Worm (Caenorhabditis elegans) whole organism, young adult: ENCODE data around the gene pqn-83.

ENCODE experiments used
- B0261.1 ChIP-seq: sonication (generic microtip); optimal IDR thresholded peaks from 2 replicates; lab custom pipeline; 2016; ENCODE audit warnings: mild to moderate bottlenecking, missing genetic modification characterization, moderate library complexity, missing compliant biosample characterization
- B0336.3 ChIP-seq: fragments of 200-800 bp; sonication (Bioruptor generic); IDR thresholded peaks from 2 replicates; pipeline ENCODE4 v1.3.6; 2022; ENCODE audit warnings: missing genetic modification characterization, missing compliant biosample characterization
- F10E7.11 ChIP-seq: sonication (generic microtip); optimal IDR thresholded peaks from 2 replicates; lab custom pipeline; 2017; ENCODE audit warnings: mild to moderate bottlenecking, missing genetic modification characterization, moderate library complexity, missing compliant biosample characterization
- F23B12.7 ChIP-seq: sonication (generic microtip); optimal IDR thresholded peaks from 2 replicates; lab custom pipeline; 2017; ENCODE audit warnings: missing genetic modification characterization, mild to moderate bottlenecking, missing compliant biosample characterization, antibody characterized with exemption, moderate library complexity; ENCODE audit not compliant: insufficient read depth
- F33H1.4 ChIP-seq: fragments of 200-800 bp; sonication (Bioruptor generic); IDR thresholded peaks from 2 replicates; pipeline ENCODE4 v1.3.6; 2022; ENCODE audit warnings: missing genetic modification reagents, missing genetic modification characterization, missing compliant biosample characterization
- F49E8.2 ChIP-seq: sonication (generic microtip); optimal IDR thresholded peaks from 3 replicates; lab custom pipeline; 2017; ENCODE audit warnings: missing genetic modification characterization, mild to moderate bottlenecking, missing compliant biosample characterization, antibody characterized with exemption, moderate library complexity; ENCODE audit not compliant: insufficient read depth
- F52B5.7 ChIP-seq: sonication (generic microtip); optimal IDR thresholded peaks from 2 replicates; lab custom pipeline; 2016; ENCODE audit warnings: mild to moderate bottlenecking, missing genetic modification characterization, missing compliant biosample characterization
- F57A8.1 ChIP-seq: fragments of 200-800 bp; sonication (Bioruptor generic); optimal IDR thresholded peaks from 2 replicates; lab custom pipeline; 2018; ENCODE audit warnings: mild to moderate bottlenecking, missing genetic modification characterization, moderate library complexity, missing compliant biosample characterization
- K11D2.4 ChIP-seq: fragments of 200-800 bp; sonication (Bioruptor generic); IDR thresholded peaks from 2 replicates; pipeline ENCODE4 v1.3.6; 2022; ENCODE audit warnings: missing genetic modification reagents, missing genetic modification characterization, missing compliant biosample characterization
- T26A5.8 ChIP-seq: sonication (generic microtip); optimal IDR thresholded peaks from 2 replicates; lab custom pipeline; 2016; ENCODE audit warnings: missing genetic modification characterization, missing compliant biosample characterization
- Y95B8A.8 ChIP-seq: fragments of 200-800 bp; sonication (Bioruptor generic); IDR thresholded peaks from 2 replicates; pipeline ENCODE4 v1.3.6; 2022; ENCODE audit warnings: missing genetic modification reagents, missing genetic modification characterization, missing compliant biosample characterization
- aptf-2 ChIP-seq: fragments of 200-800 bp; sonication (Bioruptor generic); conservative IDR thresholded peaks from 2 replicates; pipeline ENCODE4 v1.3.6; 2022; ENCODE audit warnings: missing genetic modification reagents, missing genetic modification characterization, missing compliant biosample characterization
- aptf-3 ChIP-seq: fragments of 200-800 bp; sonication (Bioruptor generic); IDR thresholded peaks from 2 replicates; pipeline ENCODE4 v1.3.6; 2022; ENCODE audit warnings: missing genetic modification characterization, missing compliant biosample characterization
- athp-1 ChIP-seq: sonication (generic microtip); optimal IDR thresholded peaks from 2 replicates; lab custom pipeline; 2017; ENCODE audit warnings: mild to moderate bottlenecking, missing genetic modification characterization, missing compliant biosample characterization
- attf-5 ChIP-seq: fragments of 200-800 bp; sonication (Bioruptor generic); optimal IDR thresholded peaks from 2 replicates; lab custom pipeline; 2018; ENCODE audit warnings: mild to moderate bottlenecking, missing genetic modification characterization, missing compliant biosample characterization
- cebp-2 ChIP-seq: fragments of 200-800 bp; sonication (Bioruptor generic); IDR thresholded peaks from 2 replicates; pipeline ENCODE4 v1.3.6; 2022; ENCODE audit warnings: missing genetic modification characterization, missing compliant biosample characterization
- ceh-100 ChIP-seq: fragments of 200-800 bp; sonication (Bioruptor generic); IDR thresholded peaks from 2 replicates; pipeline ENCODE4 v1.3.6; 2022; ENCODE audit warnings: missing genetic modification reagents, missing genetic modification characterization, missing compliant biosample characterization
- ceh-40 ChIP-seq: fragments of 200-800 bp; sonication (Bioruptor generic); IDR thresholded peaks from 2 replicates; pipeline ENCODE4 v1.3.6; 2022; ENCODE audit warnings: missing genetic modification characterization, missing compliant biosample characterization
- dpl-1 ChIP-seq: fragments of 150-350 bp; optimal IDR thresholded peaks from 2 replicates; lab custom pipeline; 2014; ENCODE audit warnings: missing biosample characterization, missing genetic modification reagents, missing genetic modification characterization
- egl-44 ChIP-seq: fragments of 200-800 bp; sonication (Bioruptor generic); IDR thresholded peaks from 2 replicates; pipeline ENCODE4 v1.3.6; 2022; ENCODE audit warnings: missing genetic modification reagents, missing genetic modification characterization, missing compliant biosample characterization
- egrh-3 ChIP-seq: fragments of 200-800 bp; sonication (Bioruptor generic); IDR thresholded peaks from 2 replicates; pipeline ENCODE4 v1.3.6; 2022; ENCODE audit warnings: missing genetic modification reagents, missing genetic modification characterization, missing compliant biosample characterization
- hmg-1.2 ChIP-seq: fragments of 200-800 bp; sonication (Bioruptor generic); IDR thresholded peaks from 2 replicates; pipeline ENCODE4 v1.3.6; 2022; ENCODE audit warnings: missing genetic modification reagents, missing genetic modification characterization, missing compliant biosample characterization
- lin-26 ChIP-seq: fragments of 200-800 bp; sonication (Bioruptor generic); IDR thresholded peaks from 2 replicates; pipeline ENCODE4 v1.3.6; 2022; ENCODE audit warnings: missing genetic modification reagents, missing genetic modification characterization, missing compliant biosample characterization
- lin-35 ChIP-seq, 3 experiments: fragments of 150-350 bp in 2 of 3; sonication (generic microtip) in 1 of 3; optimal IDR thresholded peaks; 2 replicates each; lab custom pipeline; 2014 to 2018; ENCODE audit warnings: missing biosample characterization in 3 of 3, missing genetic modification characterization in 3 of 3, missing genetic modification reagents in 3 of 3
- lin-40 ChIP-seq: sonication (generic microtip); optimal IDR thresholded peaks from 2 replicates; lab custom pipeline; 2016; ENCODE audit warnings: missing genetic modification characterization, mild to moderate bottlenecking, missing compliant biosample characterization, missing genotype, missing genetic modification reagents
- lir-1 ChIP-seq: fragments of 200-800 bp; sonication (Bioruptor generic); conservative IDR thresholded peaks from 2 replicates; pipeline ENCODE4 v1.3.6; 2022; ENCODE audit warnings: missing genetic modification reagents, missing genetic modification characterization, missing compliant biosample characterization
- lsl-1 ChIP-seq: fragments of 200-800 bp; sonication (Bioruptor generic); optimal IDR thresholded peaks from 2 replicates; lab custom pipeline; 2018; ENCODE audit warnings: mild to moderate bottlenecking, missing genetic modification characterization, moderate library complexity, missing compliant biosample characterization
- lsy-27 ChIP-seq: sonication (generic microtip); optimal IDR thresholded peaks from 2 replicates; lab custom pipeline; 2017; ENCODE audit warnings: missing genetic modification characterization, mild to moderate bottlenecking, missing compliant biosample characterization, antibody characterized with exemption, missing genotype, borderline replicate concordance; ENCODE audit not compliant: insufficient read depth
- nfya-2 ChIP-seq: fragments of 200-800 bp; sonication (Bioruptor generic); IDR thresholded peaks from 2 replicates; pipeline ENCODE4 v1.3.6; 2022; ENCODE audit warnings: missing genetic modification reagents, missing genetic modification characterization, missing compliant biosample characterization
- nhr-27 ChIP-seq: fragments of 200-800 bp; sonication (Bioruptor generic); optimal IDR thresholded peaks from 2 replicates; lab custom pipeline; 2018; ENCODE audit warnings: mild to moderate bottlenecking, missing genetic modification characterization, moderate library complexity, missing compliant biosample characterization
- pbrm-1 ChIP-seq: fragments of 200-800 bp; sonication (Bioruptor generic); IDR thresholded peaks from 2 replicates; pipeline ENCODE4 v1.3.6; 2022; ENCODE audit warnings: missing genetic modification reagents, missing genetic modification characterization, missing compliant biosample characterization
- pha-4 ChIP-seq: fragments of 150-350 bp; sonication (generic microtip); optimal IDR thresholded peaks from 2 replicates; lab custom pipeline; 2014; ENCODE audit warnings: missing biosample characterization, missing genetic modification reagents, missing genetic modification characterization
- rec-8 ChIP-seq, 2 experiments: sonication (generic microtip); optimal IDR thresholded peaks; 2 replicates each; lab custom pipeline; 2016; ENCODE audit warnings: mild to moderate bottlenecking in 2 of 2, missing genetic modification characterization in 2 of 2, missing genetic modification reagents in 2 of 2, missing genotype in 2 of 2, missing biosample characterization in 1 of 2, missing compliant biosample characterization in 1 of 2, moderate library complexity in 1 of 2
- rpc-1 ChIP-seq, 2 experiments: fragments of 150-350 bp in 1 of 2; sonication (generic microtip) in 1 of 2; optimal IDR thresholded peaks; 2 replicates each; lab custom pipeline; 2014 to 2018; ENCODE audit warnings: missing biosample characterization in 1 of 2, missing genetic modification characterization in 1 of 2, missing genetic modification reagents in 1 of 2, missing genotype in 1 of 2
- snpc-1.3 ChIP-seq: sonication (generic microtip); optimal IDR thresholded peaks from 2 replicates; lab custom pipeline; 2017; ENCODE audit warnings: missing genetic modification characterization, mild to moderate bottlenecking, missing compliant biosample characterization, antibody characterized with exemption, moderate library complexity, missing genotype, missing genetic modification reagents; ENCODE audit not compliant: insufficient read depth
- tbx-9 ChIP-seq: sonication (generic microtip); optimal IDR thresholded peaks from 2 replicates; lab custom pipeline; 2016; ENCODE audit warnings: borderline replicate concordance, missing genetic modification characterization, inconsistent platforms, missing compliant biosample characterization
- tlf-1 ChIP-seq: fragments of 200-800 bp; sonication (Bioruptor generic); optimal IDR thresholded peaks from 2 replicates; lab custom pipeline; 2018; ENCODE audit warnings: mild to moderate bottlenecking, missing genetic modification characterization, missing compliant biosample characterization
- zfh-2 ChIP-seq: fragments of 200-800 bp; sonication (Bioruptor generic); conservative IDR thresholded peaks from 2 replicates; pipeline ENCODE4 v1.3.6; 2022; ENCODE audit warnings: missing genetic modification reagents, missing genetic modification characterization, missing compliant biosample characterization
- zim-3 ChIP-seq: sonication (generic microtip); optimal IDR thresholded peaks from 2 replicates; lab custom pipeline; 2017; ENCODE audit warnings: mild to moderate bottlenecking, missing genetic modification characterization, moderate library complexity, missing compliant biosample characterization
- ztf-22 ChIP-seq: fragments of 200-800 bp; sonication (Bioruptor generic); optimal IDR thresholded peaks from 2 replicates; lab custom pipeline; 2018; ENCODE audit warnings: mild to moderate bottlenecking, missing genetic modification characterization, moderate library complexity, missing compliant biosample characterization
- ztf-26 ChIP-seq: sonication (generic microtip); optimal IDR thresholded peaks from 2 replicates; lab custom pipeline; 2017; ENCODE audit warnings: missing genetic modification characterization, missing compliant biosample characterization
- ztf-28 ChIP-seq: fragments of 200-800 bp; sonication (Bioruptor generic); IDR thresholded peaks from 2 replicates; pipeline ENCODE4 v1.3.6; 2022; ENCODE audit warnings: missing genetic modification reagents, missing genetic modification characterization, missing compliant biosample characterization

Gene pqn-83

ce11 chrIII:13071432-13072259 lies 27.6 kb downstream of the pqn-83 start:
- 0 out of 2 replicates have a peak, but pooled peaks have one; percentile 11 for TF ChIP-seq B0336.3 (GFP tag; lab: Robert Waterston, UW)
- no peak for TF ChIP-seq ztf-28 (GFP tag; lab: Robert Waterston, UW)
- 0 out of 2 replicates have a peak, but pooled peaks have one; percentile 15 for TF ChIP-seq pbrm-1
- 0 out of 2 replicates have a peak, but pooled peaks have one; percentile 13 for TF ChIP-seq lir-1
- TF ChIP-seq lin-40 (tag; lab: Kevin White, UChicago) = peak; percentile 43
- 0 out of 2 replicates have a peak, but pooled peaks have one; percentile 23 for TF ChIP-seq lin-26 (GFP tag; lab: Robert Waterston, UW)
- no peak for TF ChIP-seq tlf-1 (GFP tag; lab: Kevin White, UChicago)
- TF ChIP-seq zfh-2 (GFP tag; lab: Robert Waterston, UW) = peak; percentile 79
- peak in 1 of 3 experiments; percentile 11 for TF ChIP-seq lin-35 (GFP tag; optimal IDR thresholded peaks at IDR 0.05; lab: Kevin White, UChicago)
- no peak for TF ChIP-seq attf-5 (GFP tag; lab: Kevin White, UChicago)
- no peak for TF ChIP-seq lsy-27
- peak; percentile 87 for TF ChIP-seq hmg-1.2 (GFP tag; lab: Robert Waterston, UW)
- 0 out of 2 replicates have a peak, but pooled peaks have one; percentile 19 for TF ChIP-seq Y95B8A.8 (GFP tag; lab: Robert Waterston, UW)

- TF ChIP-seq hmg-1.2 (GFP tag; lab: Robert Waterston, UW) (peak; percentile 81), rec-8 (tag; optimal IDR thresholded peaks at IDR 0.05; lab: Kevin White, UChicago) (no peak), F57A8.1 (GFP tag; lab: Kevin White, UChicago) (no peak), F10E7.11 (peak; percentile 10), aptf-3 (no peak), rpc-1 (optimal IDR thresholded peaks at IDR 0.05; lab: Kevin White, UChicago) (peak; percentile 2), rpc-1 (tag; optimal IDR thresholded peaks at IDR 0.05; lab: Kevin White, UChicago) (no peak), lsl-1 (peak; percentile 11), dpl-1 (GFP tag; lab: Kevin White, UChicago) (no peak), athp-1 (peak; percentile 98), cebp-2 (GFP tag; lab: Robert Waterston, UW) (no peak), ztf-28 (GFP tag; lab: Robert Waterston, UW) (no peak), nfya-2 (GFP tag; lab: Robert Waterston, UW) (no peak), egrh-3 (GFP tag; lab: Robert Waterston, UW) (peak; percentile 85), T26A5.8 (tag; lab: Kevin White, UChicago) (no peak), K11D2.4 (GFP tag; lab: Robert Waterston, UW) (peak; percentile 95), F52B5.7 (peak; percentile 94), tbx-9 (tag; lab: Kevin White, UChicago) (no peak), pha-4 (peak; percentile 2), ceh-40 (GFP tag; lab: Robert Waterston, UW) (no peak), ztf-22 (GFP tag; lab: Kevin White, UChicago) (peak; percentile 79), Y95B8A.8 (GFP tag; lab: Robert Waterston, UW) (peak; percentile 76), egl-44 (peak; percentile 77), zim-3 (tag; lab: Kevin White, UChicago) (peak; percentile 77), tlf-1 (GFP tag; lab: Kevin White, UChicago) (peak; percentile 84), F23B12.7 (tag; lab: Kevin White, UChicago) (peak; percentile 81), B0261.1 (tag; lab: Kevin White, UChicago) (peak; percentile 31), aptf-2 (GFP tag; lab: Robert Waterston, UW) (no peak; the same call in 1 of the 2 replicates), F49E8.2 (tag; lab: Kevin White, UChicago) (no peak), snpc-1.3 (no peak), attf-5 (GFP tag; lab: Kevin White, UChicago) (peak; percentile 98), ztf-26 (tag; lab: Kevin White, UChicago) (peak; percentile 96), lin-40 (tag; lab: Kevin White, UChicago) (peak; percentile 97), F33H1.4 (GFP tag; lab: Robert Waterston, UW) (peak; percentile 34; the same call in 1 of the 2 replicates), ceh-100 (GFP tag; lab: Robert Waterston, UW) (peak; percentile 62), nhr-27 (peak; percentile 29), lir-1 (peak; percentile 95)
Observed at ce11 chrIII:13070548-13071050, 28.7 kb downstream of the pqn-83 start, which contains the start of gene Y39E4B.6. TSS of gene Y39E4B.6 (plus strand) at chrIII:13070756.
